Fruit fly (Drosophila melanogaster) whole organism, pupa: ENCODE results near the gene Lon.

Experiments
- CG10348 ChIP-seq: fragments of 200-800 bp; sonication (Bioruptor generic); IDR thresholded peaks from 2 replicates; pipeline ENCODE4 v1.3.6; 2022; ENCODE audit warnings: missing biosample characterization, missing genetic modification characterization
- CG13204 ChIP-seq: fragments of 200-800 bp; sonication (Bioruptor generic); optimal IDR thresholded peaks from 2 replicates; lab custom pipeline; 2018; ENCODE audit warnings: missing biosample characterization, mild to moderate bottlenecking, missing genetic modification characterization, moderate library complexity
- CG14655 ChIP-seq: fragments of 200-800 bp; sonication (Bioruptor generic); optimal IDR thresholded peaks from 3 replicates; lab custom pipeline; 2017; ENCODE audit warnings: mild to moderate bottlenecking, missing biosample characterization, missing genetic modification reagents, missing genetic modification characterization
- CG34367 ChIP-seq: fragments of 200-800 bp; sonication (Bioruptor generic); optimal IDR thresholded peaks from 2 replicates; lab custom pipeline; 2018; ENCODE audit warnings: missing biosample characterization, mild to moderate bottlenecking, missing genetic modification characterization
- CG8301 ChIP-seq: fragments of 200-800 bp; sonication (Bioruptor generic); optimal IDR thresholded peaks from 2 replicates; lab custom pipeline; 2018; ENCODE audit warnings: missing biosample characterization, mild to moderate bottlenecking, missing genetic modification characterization
- EcR ChIP-seq: fragments of 200-800 bp; sonication (Bioruptor generic); optimal IDR thresholded peaks from 3 replicates; lab custom pipeline; 2019; ENCODE audit warnings: missing biosample characterization, missing genetic modification characterization, mild to moderate bottlenecking, moderate library complexity, missing genetic modification reagents
- Pif1A ChIP-seq: fragments of 200-800 bp; sonication (Bioruptor generic); optimal IDR thresholded peaks from 3 replicates; lab custom pipeline; 2016; ENCODE audit warnings: missing biosample characterization, missing genetic modification characterization
- Pif1B ChIP-seq: fragments of 200-800 bp; sonication (Bioruptor generic); optimal IDR thresholded peaks from 3 replicates; lab custom pipeline; 2016; ENCODE audit warnings: missing biosample characterization, missing genetic modification characterization
- fd96Ca ChIP-seq: fragments of 200-800 bp; sonication (Bioruptor generic); IDR thresholded peaks from 3 replicates; pipeline ENCODE4 v1.3.6; 2022; ENCODE audit warnings: missing biosample characterization, missing genetic modification characterization
- gl ChIP-seq: fragments of 200-800 bp; sonication (Bioruptor generic); optimal IDR thresholded peaks from 2 replicates; lab custom pipeline; 2018; ENCODE audit warnings: missing biosample characterization, mild to moderate bottlenecking, missing genetic modification characterization
- rn ChIP-seq: fragments of 200-800 bp; sonication (Bioruptor generic); IDR thresholded peaks from 2 replicates; pipeline ENCODE4 v1.3.6; 2022; ENCODE audit warnings: missing biosample characterization, missing genetic modification characterization

- TF ChIP-seq EcR (GFP tag; lab: Kevin White, UChicago) (no peak), CG14655 (GFP tag; lab: Kevin White, UChicago) (no peak), CG13204 (GFP tag; lab: Kevin White, UChicago) (no peak), fd96Ca (no peak), CG10348 (GFP tag; lab: Robert Waterston, UW) (no peak), Pif1B (GFP tag; lab: Kevin White, UChicago) (no peak), CG34367 (no peak), rn (GFP tag; lab: Robert Waterston, UW) (no peak), gl (tag; lab: Kevin White, UChicago) (no peak), CG8301 (tag; lab: Kevin White, UChicago) (no peak), Pif1A (no peak)
Measured at dm6 chr3L:19563014-19563413, 49.0 kb downstream of the Lon start.
